Worm (Caenorhabditis elegans): ENCODE data around the gene C18A3.7.

DNA sequence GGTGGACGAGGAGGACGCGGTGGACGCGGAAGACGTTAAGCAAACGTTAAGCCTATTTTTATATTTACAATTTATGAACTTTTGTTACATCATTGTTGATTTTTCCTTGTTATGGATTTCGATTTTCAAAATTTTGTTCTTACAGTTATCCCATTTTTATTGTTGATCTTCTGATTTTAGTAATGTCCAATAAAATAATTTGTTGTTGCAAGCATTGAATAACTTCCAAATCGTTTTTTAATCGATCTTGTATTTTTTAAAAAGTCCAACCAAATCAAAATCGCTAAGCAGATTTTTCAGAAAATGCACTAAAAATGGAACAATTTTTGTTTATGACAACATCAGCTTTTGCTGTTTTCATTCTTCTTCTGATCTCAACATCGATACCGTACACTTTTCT lies 12.4 kb downstream of the C18A3.7 start, which contains the start of gene zipt-3:
- TF ChIP-seq snpc-4 (GFP tag; optimal IDR thresholded peaks at IDR 0.05) (no peak), snpc-4 (tag; optimal IDR thresholded peaks at IDR 0.05) (no peak), tbx-9 (tag; optimal IDR thresholded peaks at IDR 0.05; ENCODE audit: borderline replicate concordance) (no peak), snpc-1.3 (tag; optimal IDR thresholded peaks at IDR 0.05; ENCODE audit: insufficient read depth) (no peak), repo-1 (tag; optimal IDR thresholded peaks at IDR 0.05) (no peak), Y53F4B.3 (GFP tag; IDR thresholded peaks at IDR 0.05) (no peak), F49E8.2 (tag; optimal IDR thresholded peaks at IDR 0.05; ENCODE audit: insufficient read depth) (no peak), die-1 (tag; optimal IDR thresholded peaks at IDR 0.05) (no peak), K11D2.4 (GFP tag; IDR thresholded peaks at IDR 0.05) (no peak)

Data from whole organism, young adult.